Fruit fly (Drosophila melanogaster): ENCODE measurements around the gene Cp7Fc.

Cp7Fc gene

DNA sequence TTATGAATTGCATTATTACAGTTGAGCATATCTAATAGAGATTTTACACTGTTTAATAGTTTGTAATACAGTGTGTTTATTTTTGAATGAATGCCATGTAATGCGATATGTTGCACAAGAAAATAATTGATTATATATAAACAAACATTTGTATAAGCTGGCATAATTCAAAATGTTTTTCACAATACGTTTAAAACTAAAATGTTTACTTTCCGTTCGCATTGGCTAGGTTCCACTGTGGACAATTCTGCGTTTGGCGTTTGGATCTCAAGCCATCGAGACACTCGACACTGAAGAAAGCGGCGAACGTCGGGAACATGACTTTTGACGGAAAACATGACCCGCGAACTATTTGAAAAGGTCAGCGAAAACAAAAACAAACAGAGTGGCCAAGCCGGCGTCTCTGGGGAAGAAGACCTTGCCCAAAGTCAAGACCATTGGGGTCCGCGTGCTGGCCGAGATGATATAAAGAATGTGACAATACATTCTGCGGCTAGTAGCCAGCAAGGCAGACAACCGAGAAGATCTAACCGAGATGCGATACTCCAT lies 3.5 kb upstream of the Cp7Fc start, which contains the start of gene Cp7Fb:
TSS of gene Cp7Fb (plus strand) at position 499 of the 549 bp plus-strand sequence.
- TF ChIP-seq cato (GFP tag; optimal IDR thresholded peaks at IDR 0.05; ENCODE audit: borderline replicate concordance) (no peak), tll (GFP tag; optimal IDR thresholded peaks at IDR 0.05) (no peak), CG7928 (GFP tag; optimal IDR thresholded peaks at IDR 0.05) (no peak), kah (GFP tag; optimal IDR thresholded peaks at IDR 0.05) (no peak), Doc3 (GFP tag; IDR thresholded peaks at IDR 0.05; ENCODE audit: partially characterized antibody) (no peak), Gug (GFP tag; IDR thresholded peaks at IDR 0.05) (no peak), Optix (GFP tag; IDR thresholded peaks at IDR 0.05) (no peak), sqz (GFP tag; optimal IDR thresholded peaks at IDR 0.05) (no peak), Tbp (GFP tag; optimal IDR thresholded peaks at IDR 0.05) (no peak), danr (GFP tag; IDR thresholded peaks at IDR 0.05) (no peak), HLH4C (GFP tag; IDR thresholded peaks at IDR 0.05; ENCODE audit: partially characterized antibody) (no peak), Nf-YB (GFP tag; optimal IDR thresholded peaks at IDR 0.05) (no peak)

DNA sequence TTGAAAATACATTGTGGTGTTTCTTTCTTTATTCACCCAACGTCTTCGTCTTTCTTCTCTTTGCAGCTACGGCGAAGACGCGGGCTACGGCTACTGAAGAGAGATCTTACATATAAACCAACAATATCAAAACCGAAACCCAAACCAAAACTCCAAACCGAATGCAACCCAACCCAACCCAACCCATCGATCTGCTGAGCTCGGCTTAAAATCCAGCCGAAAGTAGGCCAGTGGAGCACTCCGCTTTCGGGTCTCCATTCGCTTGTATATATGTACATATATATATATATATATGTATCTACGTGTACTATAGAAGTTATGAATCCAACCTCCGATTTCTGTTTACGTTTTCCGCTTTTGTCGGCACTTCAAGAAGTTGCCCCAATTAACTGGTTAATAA lies 1.3 kb upstream of the Cp7Fc start:
- TF ChIP-seq CG5180 (GFP tag; optimal IDR thresholded peaks at IDR 0.05) (peak; percentile 29), CG7987 (GFP tag; optimal IDR thresholded peaks at IDR 0.05) (no peak)

DNA sequence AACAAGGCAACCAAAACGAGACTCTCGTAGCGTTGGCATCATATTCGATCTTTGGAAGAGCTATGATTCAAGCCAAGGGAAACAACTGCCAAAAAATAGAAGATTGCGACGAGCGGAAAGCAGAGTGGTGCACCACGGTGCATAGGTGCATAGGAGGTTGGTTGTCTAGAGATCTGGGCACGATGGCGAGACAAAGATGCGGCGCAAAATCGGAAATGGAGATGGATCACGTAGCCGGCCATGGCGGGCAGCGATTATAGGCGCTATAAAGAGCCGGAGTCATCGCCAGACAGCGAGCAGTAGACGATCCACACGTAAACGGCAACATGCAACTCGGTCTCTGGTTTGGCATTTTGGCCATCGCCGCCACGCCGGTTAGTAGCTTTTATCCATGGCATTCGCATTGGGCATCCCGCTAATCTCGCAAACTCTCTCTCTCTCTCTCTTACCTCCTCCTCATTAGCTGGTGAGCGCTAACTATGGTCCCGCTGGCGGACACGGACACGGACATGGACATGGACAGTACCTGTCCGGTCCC lies 2.2 kb downstream of the Cp7Fc start, which contains the start of gene Cp36:
TSS of gene Cp36 (plus strand) at position 289 of the 538 bp plus-strand sequence.
- TF ChIP-seq CG3407 (GFP tag; optimal IDR thresholded peaks at IDR 0.05), result no peak
- no peak for TF ChIP-seq CG32772 (GFP tag; IDR thresholded peaks at IDR 0.05)
- TF ChIP-seq ttk (GFP tag; IDR thresholded peaks at IDR 0.05), result no peak
- no peak for TF ChIP-seq fd3F (GFP tag; optimal IDR thresholded peaks at IDR 0.05)
- TF ChIP-seq CG15479 (GFP tag; optimal IDR thresholded peaks at IDR 0.05), result no peak

DNA sequence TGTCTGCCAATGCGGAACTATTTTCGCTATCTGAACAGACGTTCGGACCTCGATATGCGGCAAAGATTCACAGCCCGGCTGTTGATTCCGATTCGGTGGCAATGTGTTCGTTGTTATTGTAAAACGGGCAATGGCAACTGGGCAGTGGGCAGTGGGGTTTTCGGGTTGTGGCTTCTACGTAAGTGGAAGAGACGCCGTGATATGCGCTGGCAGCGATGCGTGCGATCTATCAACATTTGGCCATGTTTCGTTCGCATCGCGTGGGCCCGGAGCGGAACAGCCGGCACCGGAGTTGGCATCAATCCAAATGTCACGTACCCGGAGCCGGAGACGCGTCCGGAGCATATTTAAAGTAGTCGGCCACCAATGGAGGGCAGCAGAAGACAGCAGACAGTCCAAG lies 4.5 kb downstream of the Cp7Fc start, which contains the start of gene Cp38:
TSS of gene Cp38 (plus strand) at position 376 of the 400 bp plus-strand sequence.
- 0 out of 2 replicates have a peak, but pooled peaks have one; percentile 5 for TF ChIP-seq CG14667 (GFP tag; IDR thresholded peaks at IDR 0.05)
- no peak for TF ChIP-seq Doc2 (GFP tag; IDR thresholded peaks at IDR 0.05)

DNA sequence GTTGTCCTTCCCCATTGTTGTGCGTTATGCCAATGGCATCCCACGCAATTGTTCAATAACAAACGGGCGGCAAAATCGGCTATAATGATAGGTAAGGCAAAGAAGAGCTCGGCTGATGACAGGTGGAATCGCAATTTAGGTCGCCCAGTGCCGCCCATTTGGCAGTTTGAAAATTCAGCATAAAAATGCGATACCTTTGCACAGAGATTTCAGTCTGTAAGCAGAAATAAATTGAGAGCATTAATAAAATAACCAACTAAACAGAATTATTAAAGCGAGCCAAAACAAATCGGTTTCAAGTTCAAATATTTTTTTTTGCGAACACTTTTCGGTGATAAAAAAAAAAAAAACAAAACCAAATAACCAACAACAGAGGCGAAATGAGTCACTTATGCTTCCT lies 6.8 kb downstream of the Cp7Fc start, which contains the start of gene CG33223:
TSS of gene CG33223 (minus strand) at position 215 of the 400 bp plus-strand sequence.
- TF ChIP-seq gce (GFP tag; IDR thresholded peaks at IDR 0.05), result no peak
- TF ChIP-seq tna (GFP tag; IDR thresholded peaks at IDR 0.05; ENCODE audit: partially characterized antibody), result no peak
- TF ChIP-seq Pdp1 (GFP tag; optimal IDR thresholded peaks at IDR 0.05), result no peak
- no peak for TF ChIP-seq CG4424 (GFP tag; optimal IDR thresholded peaks at IDR 0.05)
- TF ChIP-seq CG3163 (GFP tag; optimal IDR thresholded peaks at IDR 0.05), result no peak
- TF ChIP-seq CG11504 (tag; optimal IDR thresholded peaks at IDR 0.05), result no peak
- no peak for TF ChIP-seq h (optimal IDR thresholded peaks at IDR 0.05)
- TF ChIP-seq ato (GFP tag; IDR thresholded peaks at IDR 0.05; ENCODE audit: partially characterized antibody), result no peak
- TF ChIP-seq CG13123 (GFP tag; optimal IDR thresholded peaks at IDR 0.05), result no peak
- TF ChIP-seq bsh (GFP tag; optimal IDR thresholded peaks at IDR 0.05), result no peak
- TF ChIP-seq Sin3A (optimal IDR thresholded peaks at IDR 0.05), result no peak
- no peak for TF ChIP-seq CG10654 (GFP tag; optimal IDR thresholded peaks at IDR 0.05)
